Worm (Caenorhabditis elegans) whole organism, L1 larva: ENCODE data around the gene urb-1.

ENCODE experiments used
- hlh-17 ChIP-seq: fragments of 200-800 bp; sonication (Bioruptor generic); optimal IDR thresholded peaks from 2 replicates; lab custom pipeline; 2018; ENCODE audit warnings: missing genetic modification characterization, mild to moderate bottlenecking, missing compliant biosample characterization, moderate library complexity, borderline replicate concordance
- isw-1 ChIP-seq: fragments of 200-800 bp; sonication (Bioruptor generic); IDR thresholded peaks from 2 replicates; pipeline ENCODE4 v1.3.6; 2022; ENCODE audit warnings: missing genetic modification characterization, missing compliant biosample characterization
- nhr-90 ChIP-seq: sonication (generic microtip); optimal IDR thresholded peaks from 2 replicates; lab custom pipeline; 2016; ENCODE audit warnings: mild to moderate bottlenecking, missing genetic modification characterization, missing compliant biosample characterization; ENCODE audit not compliant: poor library complexity
- pqm-1 ChIP-seq: sonication (generic microtip); optimal IDR thresholded peaks from 3 replicates; lab custom pipeline; 2017; ENCODE audit warnings: missing biosample characterization, missing genetic modification characterization

DNA sequence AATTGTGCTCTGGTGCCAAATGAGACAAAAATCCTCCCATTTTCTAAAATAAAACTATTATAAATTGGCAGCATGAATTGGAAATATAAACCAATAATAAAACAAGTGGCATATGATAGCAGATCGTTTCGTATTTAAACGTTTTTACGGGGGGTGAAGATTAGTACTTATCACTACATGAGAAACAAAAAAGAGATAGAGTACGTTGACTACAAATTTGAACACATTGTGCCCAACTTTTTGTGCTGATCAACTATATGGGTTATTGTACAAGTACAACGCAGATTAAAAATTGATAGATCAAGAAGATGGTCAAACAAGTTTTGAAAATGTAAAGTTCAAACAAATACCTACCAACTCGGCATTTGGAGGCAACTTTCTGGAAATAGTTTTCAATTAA, 55.5 kb downstream of the urb-1 start:
- TF ChIP-seq isw-1 = no peak
- TF ChIP-seq hlh-17 (GFP tag; lab: Kevin White, UChicago) = no peak
- no peak for TF ChIP-seq pqm-1
- no peak for TF ChIP-seq nhr-90 (tag; lab: Kevin White, UChicago)
